Fruit fly (Drosophila melanogaster): ENCODE data around the gene Tspo.

The Tspo gene

DNA sequence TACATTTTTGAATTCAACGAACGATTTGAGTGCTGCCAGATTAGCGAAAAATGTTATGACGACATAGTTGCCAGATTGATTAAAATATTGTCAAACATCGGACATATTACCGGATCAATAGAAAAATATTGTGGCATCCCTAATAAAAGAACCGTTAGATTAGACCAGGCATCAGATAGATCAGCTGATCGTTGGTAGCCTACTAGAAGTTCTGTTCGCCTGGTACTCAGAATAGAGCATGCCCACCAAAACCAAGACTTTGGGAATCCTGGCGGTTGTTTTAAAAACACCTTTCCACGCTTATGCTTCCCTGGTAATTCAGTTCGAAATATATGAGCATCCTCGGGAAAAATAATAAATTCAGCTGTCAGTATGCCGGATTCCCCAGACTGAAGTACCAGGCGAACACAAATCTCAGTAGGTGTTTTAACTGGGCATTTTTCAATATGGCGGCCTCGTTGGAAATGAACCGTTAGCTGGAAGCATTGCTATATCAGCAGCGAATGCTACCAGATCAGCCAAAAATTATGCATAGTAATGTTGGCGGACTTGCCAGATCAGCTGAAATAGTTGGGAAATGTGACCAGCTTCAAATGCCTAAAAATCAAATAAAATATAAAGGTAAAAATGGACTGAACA is 18.7 kb upstream of the Tspo start (continued):
- no peak for TF ChIP-seq hb (GFP tag; IDR thresholded peaks at IDR 0.05; ENCODE audit: partially characterized antibody)
- peak; percentile 79 for TF ChIP-seq CoRest (tag; optimal IDR thresholded peaks at IDR 0.05)
- TF ChIP-seq CG34422 (GFP tag; IDR thresholded peaks at IDR 0.05): no peak; the same call in 2 of the 3 replicates
- TF ChIP-seq Sry-β (GFP tag; optimal IDR thresholded peaks at IDR 0.05): no peak
- no peak for TF ChIP-seq CG11695 (GFP tag; IDR thresholded peaks at IDR 0.05)
- peak; percentile 8 for TF ChIP-seq D19A (tag; optimal IDR thresholded peaks at IDR 0.05)
- no peak for TF ChIP-seq Xrp1 (GFP tag; IDR thresholded peaks at IDR 0.05)
- peak; percentile 57 for TF ChIP-seq CG14710 (tag; optimal IDR thresholded peaks at IDR 0.05)
- TF ChIP-seq D19B (GFP tag; optimal IDR thresholded peaks at IDR 0.05): no peak
- TF ChIP-seq CG18476 (GFP tag; optimal IDR thresholded peaks at IDR 0.05): no peak
- TF ChIP-seq Lim3 (GFP tag; IDR thresholded peaks at IDR 0.05): no peak
- peak; percentile 13 for TF ChIP-seq CG15696 (tag; optimal IDR thresholded peaks at IDR 0.05)
- TF ChIP-seq eve (GFP tag; optimal IDR thresholded peaks at IDR 0.05): no peak
- no peak for TF ChIP-seq sr (GFP tag; IDR thresholded peaks at IDR 0.05)
- peak; percentile 7 for TF ChIP-seq lilli (GFP tag; optimal IDR thresholded peaks at IDR 0.05)
- no peak for TF ChIP-seq CG2202 (tag; optimal IDR thresholded peaks at IDR 0.05)
- no peak for TF ChIP-seq zfh2 (GFP tag; optimal IDR thresholded peaks at IDR 0.05)
- TF ChIP-seq sisA (GFP tag; IDR thresholded peaks at IDR 0.05): no peak
- TF ChIP-seq CHES-1-like (GFP tag; optimal IDR thresholded peaks at IDR 0.05): no peak
- TF ChIP-seq Lpt (GFP tag; optimal IDR thresholded peaks at IDR 0.05): no peak
- TF ChIP-seq Xbp1 (GFP tag; optimal IDR thresholded peaks at IDR 0.05): peak; percentile 25
- no peak for TF ChIP-seq ro (GFP tag; IDR thresholded peaks at IDR 0.05)
- TF ChIP-seq Sox100B (GFP tag; optimal IDR thresholded peaks at IDR 0.05): no peak
- no peak for TF ChIP-seq wdn (GFP tag; IDR thresholded peaks at IDR 0.05)
- no peak for TF ChIP-seq CG12071 (GFP tag; optimal IDR thresholded peaks at IDR 0.05)
- TF ChIP-seq chm (GFP tag; IDR thresholded peaks at IDR 0.05): no peak
- peak; percentile 16 for TF ChIP-seq CG10147 (GFP tag; optimal IDR thresholded peaks at IDR 0.05)
- TF ChIP-seq CG10209 (GFP tag; optimal IDR thresholded peaks at IDR 0.05): no peak
- no peak for TF ChIP-seq dati (GFP tag; IDR thresholded peaks at IDR 0.05)
- peak in 1 of 2 experiments; percentile 43 for TF ChIP-seq insv (GFP tag; optimal IDR thresholded peaks at IDR 0.05)
- peak; percentile 89 for TF ChIP-seq CG3847 (GFP tag; IDR thresholded peaks at IDR 0.05)
- TF ChIP-seq CG1792 (GFP tag; optimal IDR thresholded peaks at IDR 0.05): no peak
- no peak for TF ChIP-seq CG11093 (GFP tag; IDR thresholded peaks at IDR 0.05)
- no peak for TF ChIP-seq shn (GFP tag; optimal IDR thresholded peaks at IDR 0.05)
- no peak for TF ChIP-seq CG30403 (GFP tag; optimal IDR thresholded peaks at IDR 0.05)
- no peak for TF ChIP-seq lola (GFP tag; optimal IDR thresholded peaks at IDR 0.05)
- no peak for TF ChIP-seq Drgx (GFP tag; IDR thresholded peaks at IDR 0.05)
- TF ChIP-seq Blimp-1 (GFP tag; optimal IDR thresholded peaks at IDR 0.05): no peak
- TF ChIP-seq CG4617 (GFP tag; optimal IDR thresholded peaks at IDR 0.05; ENCODE audit: borderline replicate concordance): no peak
- TF ChIP-seq Ada2b (GFP tag; IDR thresholded peaks at IDR 0.05): no peak
- no peak for TF ChIP-seq Fer2 (tag; optimal IDR thresholded peaks at IDR 0.05)
- TF ChIP-seq CG32767 (GFP tag; IDR thresholded peaks at IDR 0.05): no peak
- no peak for TF ChIP-seq Ravus (GFP tag; IDR thresholded peaks at IDR 0.05)
- TF ChIP-seq da (GFP tag; optimal IDR thresholded peaks at IDR 0.05): no peak
- TF ChIP-seq Taf1 (GFP tag; IDR thresholded peaks at IDR 0.05): no peak
- no peak for TF ChIP-seq CG9609 (GFP tag; optimal IDR thresholded peaks at IDR 0.05)
- peak; percentile 78 for TF ChIP-seq CG1603 (tag; optimal IDR thresholded peaks at IDR 0.05)
- TF ChIP-seq CG3407 (GFP tag; optimal IDR thresholded peaks at IDR 0.05): no peak
- TF ChIP-seq CG1602 (GFP tag; optimal IDR thresholded peaks at IDR 0.05): no peak
- no peak for TF ChIP-seq CG4282 (GFP tag; optimal IDR thresholded peaks at IDR 0.05)
- peak in 1 of 2 experiments; percentile 11 for TF ChIP-seq chif (GFP tag; optimal IDR thresholded peaks at IDR 0.05)
